Worm (Caenorhabditis elegans): Measurements from ENCODE around the gene C35B1.2.

The C35B1.2 gene

ce11 chrIV:4085787-4086262 lies at the start of gene C35B1.2:
C35B1.2 (plus strand) TSS chrIV:4086212.
- TF ChIP-seq lsy-2 (tag; optimal IDR thresholded peaks at IDR 0.05) (peak in 1 of 2 experiments; percentile 57), unc-55 (GFP tag; optimal IDR thresholded peaks at IDR 0.05) (peak; percentile 39), unc-39 (tag; optimal IDR thresholded peaks at IDR 0.05) (no peak), crh-2 (tag; optimal IDR thresholded peaks at IDR 0.05) (peak; percentile 61), C34F6.9 (tag; optimal IDR thresholded peaks at IDR 0.05) (peak; percentile 20), sem-4 (tag; optimal IDR thresholded peaks at IDR 0.05) (no peak), nhr-77 (tag; optimal IDR thresholded peaks at IDR 0.05) (no peak), sma-3 (GFP tag; optimal IDR thresholded peaks at IDR 0.05) (peak; percentile 37)

DNA sequence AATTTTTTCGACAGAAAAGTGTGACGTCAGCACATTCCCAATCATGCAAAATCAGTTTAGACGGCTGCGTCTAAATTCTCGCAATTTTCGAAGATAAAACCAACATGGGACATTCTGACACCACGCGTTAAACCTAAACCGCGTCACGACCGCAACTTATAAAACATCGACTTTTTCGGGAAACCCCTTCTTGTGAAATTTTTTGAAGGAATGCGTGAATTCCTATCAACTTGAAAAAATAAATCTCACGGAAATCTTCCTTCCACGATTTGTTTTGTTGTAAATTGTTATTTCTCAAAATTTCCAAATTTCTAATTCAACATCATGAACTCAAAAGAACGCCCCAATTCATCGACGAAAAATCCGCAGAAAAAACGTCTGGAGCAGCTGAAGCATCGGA lies 46.0 kb upstream of the C35B1.2 start, which contains the start of gene F35F11.2:
Gene F35F11.2, plus strand, starts transcription at position 301 of the 400 bp plus-strand sequence.
- TF ChIP-seq ztf-1 (GFP tag; conservative IDR thresholded peaks at IDR 0.05) (no peak), nhr-12 (tag; optimal IDR thresholded peaks at IDR 0.05) (no peak), zag-1 (tag; optimal IDR thresholded peaks at IDR 0.05) (no peak), Y55F3AM.14 (GFP tag; optimal IDR thresholded peaks at IDR 0.05) (no peak), blmp-1 (tag; optimal IDR thresholded peaks at IDR 0.05; ENCODE audit: insufficient read depth) (no peak), lin-11 (tag; optimal IDR thresholded peaks at IDR 0.05) (no peak), nhr-11 (tag; optimal IDR thresholded peaks at IDR 0.05) (no peak), ama-1 (optimal IDR thresholded peaks at IDR 0.05) (no peak), lin-39 (tag; optimal IDR thresholded peaks at IDR 0.05) (no peak), gmeb-1 (tag; optimal IDR thresholded peaks at IDR 0.05) (no peak), nhr-23 (tag; optimal IDR thresholded peaks at IDR 0.05) (no peak), egl-27 (tag; optimal IDR thresholded peaks at IDR 0.05) (no peak), mab-5 (tag; optimal IDR thresholded peaks at IDR 0.05) (no peak), mdl-1 (tag; optimal IDR thresholded peaks at IDR 0.05) (no peak), sma-9 (GFP tag; optimal IDR thresholded peaks at IDR 0.05) (no peak), sma-9 (tag; optimal IDR thresholded peaks at IDR 0.05) (no peak), nhr-237 (tag; optimal IDR thresholded peaks at IDR 0.05) (no peak), ceh-82 (tag; optimal IDR thresholded peaks at IDR 0.05) (no peak)

- no peak for TF ChIP-seq C34F6.9 (tag; optimal IDR thresholded peaks at IDR 0.05)
- no peak for TF ChIP-seq R02D3.7 (tag; optimal IDR thresholded peaks at IDR 0.05)
Measured at ce11 chrIV:4041006-4041405, 45.0 kb upstream of the C35B1.2 start.

ce11 chrIV:4042274-4042673 lies 43.7 kb upstream of the C35B1.2 start, which contains the start of gene cdc-73:
cdc-73 (plus strand) TSS chrIV:4042575.
- TF ChIP-seq nhr-129 (tag; optimal IDR thresholded peaks at IDR 0.05): no peak
- no peak for TF ChIP-seq mbf-1 (tag; optimal IDR thresholded peaks at IDR 0.05)
- no peak for TF ChIP-seq ceh-82 (tag; optimal IDR thresholded peaks at IDR 0.05)
- no peak for TF ChIP-seq skn-1 (tag; optimal IDR thresholded peaks at IDR 0.05)
- peak; percentile 17 for TF ChIP-seq mab-5 (tag; optimal IDR thresholded peaks at IDR 0.05)
- no peak for TF ChIP-seq ama-1 (optimal IDR thresholded peaks at IDR 0.05)
- TF ChIP-seq blmp-1 (tag; optimal IDR thresholded peaks at IDR 0.05; ENCODE audit: insufficient read depth): no peak
- no peak for TF ChIP-seq nhr-77 (tag; optimal IDR thresholded peaks at IDR 0.05)
- TF ChIP-seq lsy-2 (tag; optimal IDR thresholded peaks at IDR 0.05): peak; percentile 6 to 63
- no peak for TF ChIP-seq elt-1 (tag; optimal IDR thresholded peaks at IDR 0.05)
- peak; percentile 22 for TF ChIP-seq sma-3 (GFP tag; optimal IDR thresholded peaks at IDR 0.05)
- peak; percentile 58 for TF ChIP-seq unc-55 (GFP tag; optimal IDR thresholded peaks at IDR 0.05)
- peak; percentile 89 for TF ChIP-seq gmeb-1 (tag; optimal IDR thresholded peaks at IDR 0.05)
- no peak for TF ChIP-seq unc-62 (GFP tag; optimal IDR thresholded peaks at IDR 0.05)
- no peak for TF ChIP-seq peb-1 (tag; optimal IDR thresholded peaks at IDR 0.05)
- TF ChIP-seq sma-9 (GFP tag; optimal IDR thresholded peaks at IDR 0.05): no peak
- no peak for TF ChIP-seq sma-9 (tag; optimal IDR thresholded peaks at IDR 0.05)
- no peak for TF ChIP-seq nhr-12 (tag; optimal IDR thresholded peaks at IDR 0.05)
- TF ChIP-seq R02D3.7 (tag; optimal IDR thresholded peaks at IDR 0.05): no peak
- TF ChIP-seq egl-27 (tag; optimal IDR thresholded peaks at IDR 0.05): no peak
- no peak for TF ChIP-seq nhr-237 (tag; optimal IDR thresholded peaks at IDR 0.05)
- TF ChIP-seq ZK546.5 (tag; optimal IDR thresholded peaks at IDR 0.05): no peak
- no peak for TF ChIP-seq nhr-11 (tag; optimal IDR thresholded peaks at IDR 0.05)
- no peak for TF ChIP-seq lin-11 (tag; optimal IDR thresholded peaks at IDR 0.05)
- no peak for TF ChIP-seq sem-4 (tag; optimal IDR thresholded peaks at IDR 0.05)
- TF ChIP-seq C34F6.9 (tag; optimal IDR thresholded peaks at IDR 0.05): peak; percentile 37
- TF ChIP-seq aly-2 (tag; optimal IDR thresholded peaks at IDR 0.05): no peak
- no peak for TF ChIP-seq crh-2 (tag; optimal IDR thresholded peaks at IDR 0.05)
- no peak for TF ChIP-seq unc-39 (tag; optimal IDR thresholded peaks at IDR 0.05)
- no peak for TF ChIP-seq nhr-10 (tag; optimal IDR thresholded peaks at IDR 0.05)
- TF ChIP-seq snpc-4 (tag; optimal IDR thresholded peaks at IDR 0.05): peak; percentile 5
- TF ChIP-seq F13H6.1 (tag; optimal IDR thresholded peaks at IDR 0.05): peak; percentile 20
- no peak for TF ChIP-seq ceh-16 (tag; optimal IDR thresholded peaks at IDR 0.05)
